Worm (Caenorhabditis elegans) whole organism, mixed stage, embryonic: ENCODE results near the gene ubc-21.

Source experiments
- bed-3 ChIP-seq: fragments of 200-800 bp; sonication (Bioruptor generic); optimal IDR thresholded peaks from 3 replicates; lab custom pipeline; 2018; ENCODE audit warnings: mild to moderate bottlenecking, missing genetic modification characterization, moderate library complexity, missing compliant biosample characterization
- ceh-43 ChIP-seq: fragments of 200-800 bp; sonication (Bioruptor generic); optimal IDR thresholded peaks from 2 replicates; lab custom pipeline; 2018; ENCODE audit warnings: mild to moderate bottlenecking, missing genetic modification characterization, moderate library complexity, missing compliant biosample characterization
- drap-1 ChIP-seq: fragments of 200-800 bp; sonication (Bioruptor generic); optimal IDR thresholded peaks from 3 replicates; lab custom pipeline; 2018; ENCODE audit warnings: mild to moderate bottlenecking, missing genetic modification characterization, missing compliant biosample characterization
- elt-1 ChIP-seq: sonication (generic microtip); optimal IDR thresholded peaks from 2 replicates; lab custom pipeline; 2017; ENCODE audit warnings: missing genetic modification characterization, mild to moderate bottlenecking, missing compliant biosample characterization, antibody characterized with exemption, moderate library complexity, borderline replicate concordance; ENCODE audit not compliant: insufficient read depth
- ham-2 ChIP-seq: fragments of 200-800 bp; sonication (Bioruptor generic); optimal IDR thresholded peaks from 2 replicates; lab custom pipeline; 2018; ENCODE audit warnings: mild to moderate bottlenecking, missing genetic modification characterization, missing compliant biosample characterization
- lin-13 ChIP-seq: fragments of 150-350 bp; optimal IDR thresholded peaks from 2 replicates; lab custom pipeline; 2014; ENCODE audit warnings: missing biosample characterization, missing genetic modification characterization
- lsy-2 ChIP-seq: fragments of 150-350 bp; optimal IDR thresholded peaks from 2 replicates; lab custom pipeline; 2014; ENCODE audit warnings: missing biosample characterization, missing genetic modification characterization
- mab-5 ChIP-seq: fragments of 150-350 bp; optimal IDR thresholded peaks from 2 replicates; lab custom pipeline; 2014; ENCODE audit warnings: missing biosample characterization, missing genetic modification characterization
- pha-4 ChIP-seq: fragments of 150-350 bp; optimal IDR thresholded peaks from 2 replicates; lab custom pipeline; 2018; ENCODE audit warnings: missing biosample characterization, missing genetic modification reagents, missing genetic modification characterization
- snpc-4 ChIP-seq: fragments of 150-350 bp; optimal IDR thresholded peaks from 2 replicates; lab custom pipeline; 2014; ENCODE audit warnings: missing biosample characterization, missing genetic modification characterization
- tbx-8 ChIP-seq: fragments of 200-800 bp; sonication (Bioruptor generic); optimal IDR thresholded peaks from 2 replicates; lab custom pipeline; 2018; ENCODE audit warnings: mild to moderate bottlenecking, missing genetic modification characterization, moderate library complexity, missing compliant biosample characterization
- unc-62 ChIP-seq: fragments of 150-350 bp; optimal IDR thresholded peaks from 2 replicates; lab custom pipeline; 2014; ENCODE audit warnings: missing biosample characterization, missing genetic modification reagents, missing genetic modification characterization
- ztf-11 ChIP-seq: fragments of 150-350 bp; optimal IDR thresholded peaks from 2 replicates; lab custom pipeline; 2014; ENCODE audit warnings: missing biosample characterization, missing genetic modification characterization

- no peak for TF ChIP-seq unc-62 (GFP tag; lab: Kevin White, UChicago)
- no peak for TF ChIP-seq tbx-8 (GFP tag; lab: Kevin White, UChicago)
- TF ChIP-seq elt-1 (tag; lab: Kevin White, UChicago) = no peak
- TF ChIP-seq snpc-4 (tag; lab: Kevin White, UChicago) = no peak
- TF ChIP-seq ceh-43 (GFP tag; lab: Kevin White, UChicago) = no peak
- TF ChIP-seq ztf-11 (tag; lab: Kevin White, UChicago) = no peak
- no peak for TF ChIP-seq lin-13 (tag; lab: Kevin White, UChicago)
- no peak for TF ChIP-seq mab-5
- TF ChIP-seq lsy-2 = no peak
- TF ChIP-seq bed-3 (GFP tag; lab: Kevin White, UChicago) = no peak
- no peak for TF ChIP-seq pha-4 (tag; lab: Kevin White, UChicago)
- no peak for TF ChIP-seq drap-1 (GFP tag; lab: Kevin White, UChicago)
- no peak for TF ChIP-seq ham-2
These were observed 5.3 kb downstream of the ubc-21 start, which contains the start of gene C06E2.1 for ce11 chrX:8874748-8875147.
